Worm (Caenorhabditis elegans): Measurements from ENCODE around the gene snet-1.

DNA sequence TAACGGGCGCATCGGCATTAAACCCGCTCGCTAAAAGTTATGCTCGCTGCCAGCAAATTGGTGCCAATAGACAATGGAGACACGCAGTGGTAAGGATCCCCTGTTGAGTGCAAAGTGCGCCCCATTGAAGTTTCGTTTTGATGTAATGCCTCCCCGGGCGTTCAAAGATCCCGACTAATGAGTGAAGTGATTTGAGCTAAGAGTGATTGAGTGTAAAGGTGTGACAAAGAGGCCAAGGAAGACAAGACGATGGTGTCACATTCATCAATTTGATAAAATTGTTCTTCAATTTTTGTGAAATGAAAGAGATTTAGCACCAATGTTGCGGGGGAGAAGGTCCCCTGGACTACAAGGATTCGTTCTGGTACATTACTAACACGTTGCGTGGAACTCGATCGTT, 14.3 kb upstream of the snet-1 start:
- TF ChIP-seq lin-15B (tag; optimal IDR thresholded peaks at IDR 0.05) (no peak), nhr-77 (tag; optimal IDR thresholded peaks at IDR 0.05) (no peak), aly-2 (tag; optimal IDR thresholded peaks at IDR 0.05) (no peak), nhr-25 (tag; optimal IDR thresholded peaks at IDR 0.05) (no peak), elt-2 (tag; optimal IDR thresholded peaks at IDR 0.05) (no peak), elt-1 (tag; optimal IDR thresholded peaks at IDR 0.05) (no peak), nhr-11 (tag; optimal IDR thresholded peaks at IDR 0.05) (no peak), elt-3 (tag; optimal IDR thresholded peaks at IDR 0.05) (no peak), nhr-43 (tag; optimal IDR thresholded peaks at IDR 0.05; ENCODE audit: poor library complexity, severe bottlenecking) (no peak), unc-62 (GFP tag; optimal IDR thresholded peaks at IDR 0.05) (no peak)
